Worm (Caenorhabditis elegans) whole organism, L4 larva: ENCODE results near the gene H12D21.6.
"Not testable (repeated sequence)": the region's sequence is repeated elsewhere in the genome, so short reads cannot be mapped to it uniquely, and the experiment has no call there.

Source experiments
- F44E2.7 ChIP-seq: fragments of 200-800 bp; sonication (Bioruptor generic); IDR thresholded peaks from 2 replicates; pipeline ENCODE4 v2.1.2; 2022; ENCODE audit warnings: missing genetic modification characterization, missing compliant biosample characterization
- R02D3.7 ChIP-seq: fragments of 150-350 bp; sonication (generic microtip); optimal IDR thresholded peaks from 3 replicates; lab custom pipeline; 2014; ENCODE audit warnings: missing biosample characterization, missing genetic modification characterization
- Y5F2A.4 ChIP-seq: fragments of 200-800 bp; sonication (Bioruptor generic); optimal IDR thresholded peaks from 2 replicates; lab custom pipeline; 2018; ENCODE audit warnings: mild to moderate bottlenecking, missing genetic modification characterization, missing compliant biosample characterization
- ZK546.5 ChIP-seq, 2 experiments: sonication (generic microtip); optimal IDR thresholded peaks; 2 replicates each; lab custom pipeline; 2017; ENCODE audit warnings: missing biosample characterization in 2 of 2, missing genetic modification characterization in 2 of 2
- ama-1 ChIP-seq: fragments of 150-350 bp; optimal IDR thresholded peaks from 2 replicates; lab custom pipeline; 2014; ENCODE audit warnings: inconsistent platforms, mixed read lengths
- arid-1 ChIP-seq: fragments of 200-800 bp; sonication (Bioruptor generic); conservative IDR thresholded peaks from 2 replicates; pipeline ENCODE4 v1.3.6; 2022; ENCODE audit warnings: missing genetic modification reagents, missing genetic modification characterization, missing compliant biosample characterization
- ces-1 ChIP-seq: fragments of 150-350 bp; sonication (generic microtip); optimal IDR thresholded peaks from 4 replicates; lab custom pipeline; 2014; ENCODE audit warnings: missing biosample characterization, missing genetic modification reagents, missing genetic modification characterization
- daf-19 ChIP-seq: fragments of 200-800 bp; sonication (Bioruptor generic); conservative IDR thresholded peaks from 2 replicates; pipeline ENCODE4 v1.3.6; 2022; ENCODE audit warnings: missing genetic modification characterization, missing compliant biosample characterization
- dmd-6 ChIP-seq: fragments of 200-800 bp; sonication (Bioruptor generic); IDR thresholded peaks from 2 replicates; pipeline ENCODE4 v1.3.6; 2022; ENCODE audit warnings: missing genetic modification reagents, missing genetic modification characterization, missing compliant biosample characterization
- dve-1 ChIP-seq: sonication (generic microtip); optimal IDR thresholded peaks from 2 replicates; lab custom pipeline; 2017; ENCODE audit warnings: antibody characterized with exemption, mild to moderate bottlenecking, missing genetic modification characterization, missing compliant biosample characterization; ENCODE audit not compliant: insufficient read depth
- hif-1 ChIP-seq, 2 experiments: sonication (generic microtip); optimal IDR thresholded peaks; 2 replicates each; lab custom pipeline; 2016 to 2017; ENCODE audit warnings: missing compliant biosample characterization in 2 of 2, missing genetic modification characterization in 2 of 2, missing genetic modification reagents in 2 of 2, missing genotype in 2 of 2, mild to moderate bottlenecking in 1 of 2
- hlh-11 ChIP-seq: fragments of 200-800 bp; sonication (Bioruptor generic); optimal IDR thresholded peaks from 2 replicates; lab custom pipeline; 2018; ENCODE audit warnings: mild to moderate bottlenecking, missing genetic modification characterization, missing compliant biosample characterization
- hlh-30 ChIP-seq: sonication (generic microtip); optimal IDR thresholded peaks from 2 replicates; lab custom pipeline; 2017; ENCODE audit warnings: antibody characterized with exemption, mild to moderate bottlenecking, missing genetic modification characterization, missing compliant biosample characterization; ENCODE audit not compliant: insufficient read depth
- lin-13 ChIP-seq: fragments of 150-350 bp; optimal IDR thresholded peaks from 2 replicates; lab custom pipeline; 2014; ENCODE audit warnings: missing biosample characterization, missing genetic modification reagents, missing genetic modification characterization
- lin-15B ChIP-seq: fragments of 150-350 bp; sonication (generic microtip); optimal IDR thresholded peaks from 3 replicates; lab custom pipeline; 2014; ENCODE audit warnings: missing biosample characterization, missing genetic modification characterization
- lin-29 ChIP-seq: fragments of 200-800 bp; sonication (Bioruptor generic); IDR thresholded peaks from 2 replicates; pipeline ENCODE4 v1.3.6; 2022; ENCODE audit warnings: missing genetic modification reagents, missing genetic modification characterization, missing compliant biosample characterization
- lin-38 ChIP-seq: fragments of 200-800 bp; sonication (Bioruptor generic); IDR thresholded peaks from 2 replicates; pipeline ENCODE4 v1.3.6; 2022; ENCODE audit warnings: missing genetic modification reagents, missing genetic modification characterization, missing compliant biosample characterization
- lsy-2 ChIP-seq, 2 experiments: fragments of 150-350 bp in 1 of 2; sonication (generic microtip) in 1 of 2; optimal IDR thresholded peaks; 2 replicates each; lab custom pipeline; 2014 to 2017; ENCODE audit warnings: missing biosample characterization in 2 of 2, missing genetic modification characterization in 2 of 2
- nhr-10 ChIP-seq: fragments of 150-350 bp; optimal IDR thresholded peaks from 2 replicates; lab custom pipeline; 2014; ENCODE audit warnings: missing biosample characterization, missing genetic modification characterization
- nhr-102 ChIP-seq: sonication (generic microtip); optimal IDR thresholded peaks from 2 replicates; lab custom pipeline; 2016; ENCODE audit warnings: mild to moderate bottlenecking, missing genetic modification characterization, moderate library complexity, missing compliant biosample characterization
- nhr-11 ChIP-seq: fragments of 150-350 bp; optimal IDR thresholded peaks from 2 replicates; lab custom pipeline; 2014; ENCODE audit warnings: missing biosample characterization, missing genetic modification characterization
- nhr-25 ChIP-seq: sonication (generic microtip); optimal IDR thresholded peaks from 2 replicates; lab custom pipeline; 2017; ENCODE audit warnings: missing genetic modification characterization, mild to moderate bottlenecking, missing compliant biosample characterization, antibody characterized with exemption, moderate library complexity, borderline replicate concordance; ENCODE audit not compliant: insufficient read depth
- nhr-28 ChIP-seq: fragments of 150-350 bp; optimal IDR thresholded peaks from 2 replicates; lab custom pipeline; 2014; ENCODE audit warnings: missing biosample characterization, missing genetic modification characterization
- nhr-42 ChIP-seq: fragments of 200-800 bp; sonication (Bioruptor generic); IDR thresholded peaks from 2 replicates; pipeline ENCODE4 v1.3.6; 2022; ENCODE audit warnings: missing genetic modification characterization, missing compliant biosample characterization
- nhr-48 ChIP-seq: sonication (generic microtip); optimal IDR thresholded peaks from 2 replicates; lab custom pipeline; 2016; ENCODE audit warnings: mild to moderate bottlenecking, missing genetic modification characterization, missing compliant biosample characterization
- nhr-6 ChIP-seq: fragments of 150-350 bp; optimal IDR thresholded peaks from 2 replicates; lab custom pipeline; 2014; ENCODE audit warnings: missing biosample characterization, missing genetic modification characterization
- pha-4 ChIP-seq, 2 experiments: fragments of 150-350 bp in 1 of 2; fragments of 200-800 bp in 1 of 2; sonication (Bioruptor generic) in 1 of 2; IDR thresholded peaks in 1 of 2; optimal IDR thresholded peaks in 1 of 2; 2 replicates each; pipeline versions ENCODE4 v1.3.6 to Lab custom; 2014 to 2022; ENCODE audit warnings: missing genetic modification characterization in 2 of 2, missing genetic modification reagents in 2 of 2, missing biosample characterization in 1 of 2, missing compliant biosample characterization in 1 of 2
- rbr-2 ChIP-seq: sonication (generic microtip); optimal IDR thresholded peaks from 2 replicates; lab custom pipeline; 2016; ENCODE audit warnings: missing genotype, missing genetic modification characterization, missing compliant biosample characterization
- snpc-1.2 ChIP-seq: fragments of 200-800 bp; sonication (Bioruptor generic); IDR thresholded peaks from 2 replicates; pipeline ENCODE4 v1.3.6; 2022; ENCODE audit warnings: missing genetic modification reagents, missing genetic modification characterization, missing compliant biosample characterization
- spr-1 ChIP-seq: sonication (generic microtip); optimal IDR thresholded peaks from 2 replicates; lab custom pipeline; 2016; ENCODE audit warnings: mild to moderate bottlenecking, missing genetic modification characterization, missing compliant biosample characterization
- spr-3 ChIP-seq: fragments of 200-800 bp; sonication (Bioruptor generic); optimal IDR thresholded peaks from 2 replicates; lab custom pipeline; 2018; ENCODE audit warnings: mild to moderate bottlenecking, missing genetic modification characterization, missing compliant biosample characterization
- unc-130 ChIP-seq: sonication (generic microtip); optimal IDR thresholded peaks from 2 replicates; lab custom pipeline; 2016; ENCODE audit warnings: missing genetic modification reagents, missing genetic modification characterization, missing compliant biosample characterization
- unc-62 ChIP-seq, 3 experiments: fragments of 150-350 bp in 1 of 3; sonication (generic microtip); optimal IDR thresholded peaks in 2 of 3; peaks in 1 of 3; 1 replicate in 1 of 3; 2 replicates in 2 of 3; lab custom pipeline; 2014 to 2017; ENCODE audit warnings: missing biosample characterization in 3 of 3, missing genetic modification characterization in 3 of 3, missing genetic modification reagents in 3 of 3, missing genotype in 1 of 3
- zfp-3 ChIP-seq: fragments of 200-800 bp; sonication (Bioruptor generic); conservative IDR thresholded peaks from 2 replicates; pipeline ENCODE4 v1.3.6; 2022; ENCODE audit warnings: missing genetic modification reagents, missing genetic modification characterization, missing compliant biosample characterization
- zip-2 ChIP-seq: fragments of 150-350 bp; optimal IDR thresholded peaks from 2 replicates; lab custom pipeline; 2014; ENCODE audit warnings: missing biosample characterization, missing genetic modification characterization

H12D21.6 gene

DNA sequence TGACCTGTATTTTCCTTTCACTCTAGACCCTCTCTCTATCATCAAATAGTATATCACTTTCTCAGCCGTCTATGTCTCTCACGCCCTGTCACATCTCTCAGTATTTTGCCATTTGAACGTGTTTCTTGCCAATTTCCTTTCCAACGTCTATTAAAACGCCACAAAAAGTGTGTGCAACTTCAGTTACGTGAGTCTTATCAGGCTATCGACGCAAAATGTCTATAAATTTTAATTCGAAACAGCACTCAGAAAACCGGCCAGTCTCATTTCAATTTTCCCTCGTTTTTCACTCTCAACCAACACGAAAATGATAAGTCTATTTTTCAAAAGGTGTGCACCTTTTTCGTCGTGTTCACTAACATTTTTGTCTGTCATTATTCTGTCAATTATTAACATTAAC lies 2.1 kb downstream of the H12D21.6 start, which contains the start of gene mpst-3 (continued):
- TF ChIP-seq snpc-1.2 (GFP tag; lab: Robert Waterston, UW): no peak
- peak; percentile 66 for TF ChIP-seq nhr-6 (tag; lab: Kevin White, UChicago)
- TF ChIP-seq nhr-42: no peak
- TF ChIP-seq nhr-25: no peak
- TF ChIP-seq nhr-48 (tag; lab: Kevin White, UChicago): peak; percentile 47
- TF ChIP-seq nhr-102 (tag; lab: Kevin White, UChicago): no peak
- TF ChIP-seq dmd-6 (GFP tag; lab: Robert Waterston, UW): peak; percentile 83
- TF ChIP-seq nhr-28 (tag; lab: Kevin White, UChicago): peak; percentile 73
- TF ChIP-seq dve-1 (tag; lab: Kevin White, UChicago): peak; percentile 33
- no peak for TF ChIP-seq Y5F2A.4 (GFP tag; lab: Kevin White, UChicago)
- no peak for TF ChIP-seq zip-2

DNA sequence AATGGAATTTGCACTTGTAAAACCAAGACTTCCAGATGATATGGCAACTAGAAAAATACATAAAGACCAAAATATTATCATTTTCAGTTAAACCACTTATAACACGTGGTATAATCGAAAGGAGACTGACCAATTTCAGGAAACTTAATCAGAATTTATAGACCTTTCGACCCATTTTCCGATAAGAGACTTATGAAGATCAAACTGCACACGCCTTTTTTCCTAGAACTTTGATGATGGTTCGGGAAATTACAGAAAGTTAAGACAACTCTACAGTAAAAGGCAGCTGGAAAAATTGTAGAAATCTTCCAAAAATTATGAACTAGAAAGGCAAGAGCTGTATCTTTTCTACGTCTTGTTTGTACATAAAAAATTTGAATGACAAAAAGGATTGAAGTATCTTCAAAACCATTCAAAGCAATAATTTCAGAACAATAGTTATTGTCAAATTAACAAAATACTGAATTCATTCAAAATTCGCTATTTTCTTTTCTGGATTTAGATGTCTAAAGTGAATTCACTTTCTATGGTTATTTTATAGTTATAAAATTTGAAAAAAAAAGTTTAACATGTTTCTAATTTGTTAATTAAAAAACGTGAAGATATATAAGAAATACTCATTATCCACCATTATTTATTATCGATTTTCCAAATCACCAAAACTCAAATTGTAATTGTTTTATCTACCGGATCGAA lies 4.1 kb downstream of the H12D21.6 start, which contains the start of the genes mpst-2 and H12D21.5:
Gene mpst-2, minus strand, starts transcription at position 101 of the 696 bp plus-strand sequence.
Gene H12D21.5, plus strand, starts transcription at position 646 of the 696 bp plus-strand sequence.
- TF ChIP-seq rbr-2 (no peak), R02D3.7 (tag; lab: Kevin White, UChicago) (no peak), lin-38 (GFP tag; lab: Robert Waterston, UW) (no peak), daf-19 (GFP tag; lab: Robert Waterston, UW) (no peak), ZK546.5 (tag; optimal IDR thresholded peaks at IDR 0.05; lab: Kevin White, UChicago) (no peak), lin-15B (tag; lab: Kevin White, UChicago) (no peak), hlh-30 (tag; lab: Kevin White, UChicago) (no peak), nhr-6 (tag; lab: Kevin White, UChicago) (no peak), hif-1 (tag; optimal IDR thresholded peaks at IDR 0.05; lab: Kevin White, UChicago) (no peak), nhr-11 (tag; lab: Kevin White, UChicago) (no peak), lin-29 (GFP tag; lab: Robert Waterston, UW) (no peak)

DNA sequence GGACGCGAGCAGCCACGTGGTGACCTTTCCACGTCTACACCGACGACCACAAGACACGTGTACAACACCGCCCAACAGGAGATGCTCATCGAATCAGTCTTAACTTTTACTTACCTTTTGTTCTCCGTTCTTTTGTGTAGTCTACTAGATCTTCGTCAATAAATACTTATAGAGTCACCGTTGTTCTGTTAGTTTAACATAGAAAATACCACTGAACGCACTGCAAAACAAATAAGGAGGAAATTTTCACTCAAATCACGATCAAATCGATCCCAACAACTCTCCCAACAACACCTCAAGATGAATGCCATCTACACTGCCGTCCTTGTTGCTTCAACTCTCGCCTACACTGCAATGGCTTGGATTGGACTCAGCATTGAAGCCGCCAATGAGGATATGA lies 6.8 kb downstream of the H12D21.6 start, which contains the start of gene nspa-2:
Gene nspa-2, plus strand, starts transcription at position 301 of the 400 bp plus-strand sequence.
- not testable (repeated sequence) for TF ChIP-seq nhr-28 (tag; lab: Kevin White, UChicago); ama-1 (lab: Kevin White, UChicago); pha-4 (GFP tag; IDR thresholded peaks at IDR 0.05; lab: Robert Waterston, UW); pha-4 (tag; optimal IDR thresholded peaks at IDR 0.05; lab: Kevin White, UChicago)
- TF ChIP-seq, all 104 proteins: peak for 0; not testable (repeated sequence) for 104

DNA sequence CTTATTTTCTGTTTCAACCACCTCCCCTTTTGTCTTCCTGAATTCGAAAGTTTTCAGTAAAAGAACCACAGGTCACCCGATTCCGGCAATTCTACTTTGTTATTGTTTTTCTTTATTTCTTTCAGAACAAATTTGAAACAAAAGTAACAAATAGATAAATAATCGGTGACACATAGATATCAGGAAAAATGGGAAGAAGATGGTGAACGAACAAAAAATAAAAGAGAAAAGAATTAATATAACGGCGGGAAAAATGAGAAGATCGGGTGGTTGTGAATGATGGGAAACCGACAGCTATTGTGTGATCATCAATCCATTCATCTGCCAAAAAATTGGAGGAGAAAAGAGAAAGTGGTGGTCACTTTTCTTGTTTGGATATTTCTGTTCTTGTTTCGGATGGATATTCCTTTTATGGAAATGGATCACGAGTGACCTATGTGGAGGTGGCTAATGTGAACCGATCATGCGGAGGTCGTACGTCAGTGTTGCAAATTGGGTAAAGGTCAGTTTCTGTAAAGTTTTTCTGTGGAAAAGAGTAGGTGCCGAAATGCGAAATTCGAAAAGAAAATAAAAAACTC lies 20.3 kb downstream of the H12D21.6 start:
- TF ChIP-seq lin-15B (tag; lab: Kevin White, UChicago) (no peak), Y5F2A.4 (GFP tag; lab: Kevin White, UChicago) (no peak), hlh-30 (tag; lab: Kevin White, UChicago) (peak; percentile 29), hlh-11 (tag; lab: Kevin White, UChicago) (peak; percentile 11), ces-1 (GFP tag; lab: Kevin White, UChicago) (no peak), nhr-10 (tag; lab: Kevin White, UChicago) (no peak), lin-13 (GFP tag; lab: Kevin White, UChicago) (no peak), unc-130 (GFP tag; lab: Kevin White, UChicago) (no peak), nhr-28 (tag; lab: Kevin White, UChicago) (peak; percentile 8), spr-1 (no peak), arid-1 (GFP tag; lab: Robert Waterston, UW) (no peak), F44E2.7 (no peak), zfp-3 (no peak), unc-62 (GFP tag; optimal IDR thresholded peaks at IDR 0.05 in 1 of 2; lab: Kevin White, UChicago) (peak in 1 of 2 experiments; percentile 62), unc-62 (tag; optimal IDR thresholded peaks at IDR 0.05; lab: Kevin White, UChicago) (no peak), daf-19 (GFP tag; lab: Robert Waterston, UW) (no peak), spr-3 (GFP tag; lab: Kevin White, UChicago) (no peak), lsy-2 (tag; optimal IDR thresholded peaks at IDR 0.05; lab: Kevin White, UChicago) (no peak), rbr-2 (no peak), nhr-48 (tag; lab: Kevin White, UChicago) (no peak)
